Fruit fly (Drosophila melanogaster) whole organism, wandering third instar larva: ENCODE results near the gene CG32055.

Experiments used
- CG32264 ChIP-seq: fragments of 200-800 bp; sonication (Bioruptor generic); optimal IDR thresholded peaks from 2 replicates; lab custom pipeline; 2016; ENCODE audit warnings: missing biosample characterization, missing genetic modification characterization
- CG9705 ChIP-seq: fragments of 200-800 bp; sonication (Bioruptor generic); optimal IDR thresholded peaks from 2 replicates; lab custom pipeline; 2018; ENCODE audit warnings: missing biosample characterization, mild to moderate bottlenecking, missing genetic modification characterization
- CrebA ChIP-seq: fragments of 200-800 bp; sonication (Bioruptor generic); optimal IDR thresholded peaks from 2 replicates; lab custom pipeline; 2016; ENCODE audit warnings: missing biosample characterization, mild to moderate bottlenecking, missing genetic modification characterization, borderline replicate concordance
- Dfd ChIP-seq: fragments of >200 bp; optimal IDR thresholded peaks from 2 replicates; lab custom pipeline; 2017; ENCODE audit warnings: missing biosample characterization, missing genetic modification characterization
- Dif ChIP-seq: fragments of 200-275, 200-300 bp; sonication (Bioruptor generic); optimal IDR thresholded peaks from 2 replicates; lab custom pipeline; 2018; ENCODE audit warnings: missing biosample characterization, missing genetic modification characterization; ENCODE audit not compliant: partially characterized antibody
- HLH106 ChIP-seq: fragments of 200-800 bp; optimal IDR thresholded peaks from 3 replicates; lab custom pipeline; 2019; ENCODE audit warnings: missing biosample characterization, mild to moderate bottlenecking, missing genetic modification characterization, moderate library complexity
- Hnf4 ChIP-seq: fragments of 200-800 bp; sonication (Bioruptor generic); optimal IDR thresholded peaks from 2 replicates; lab custom pipeline; 2016; ENCODE audit warnings: missing biosample characterization, mild to moderate bottlenecking, missing genetic modification characterization
- Hr78 ChIP-seq: fragments of >200 bp; optimal IDR thresholded peaks from 2 replicates; lab custom pipeline; 2017; ENCODE audit warnings: missing biosample characterization, missing genetic modification characterization
- Hr83 ChIP-seq: fragments of 200-300 bp; sonication (Bioruptor generic); optimal IDR thresholded peaks from 2 replicates; lab custom pipeline; 2016; ENCODE audit warnings: missing biosample characterization, mild to moderate bottlenecking, missing genetic modification characterization, moderate library complexity; ENCODE audit not compliant: poor library complexity, severe bottlenecking
- Jra ChIP-seq: sonication (Bioruptor generic); optimal IDR thresholded peaks from 2 replicates; lab custom pipeline; 2016; ENCODE audit warnings: missing biosample characterization, missing genetic modification characterization
- Mio ChIP-seq: sonication (Bioruptor generic); optimal IDR thresholded peaks from 2 replicates; lab custom pipeline; 2016; ENCODE audit warnings: missing biosample characterization, missing genetic modification characterization
- Myc ChIP-seq: fragments of >200 bp; optimal IDR thresholded peaks from 2 replicates; lab custom pipeline; 2017
- N ChIP-seq: fragments of >200 bp; optimal IDR thresholded peaks from 2 replicates; lab custom pipeline; 2018; ENCODE audit warnings: missing biosample characterization, missing external identifiers, missing genetic modification characterization
- OdsH ChIP-seq: fragments of 200-800 bp; sonication (Bioruptor generic); optimal IDR thresholded peaks from 2 replicates; lab custom pipeline; 2016; ENCODE audit warnings: missing biosample characterization, mild to moderate bottlenecking, missing genetic modification characterization
- Rel ChIP-seq, 2 experiments: fragments of 200-800 bp; sonication (Bioruptor generic) in 1 of 2; optimal IDR thresholded peaks; 2 replicates in 1 of 2; 3 replicates in 1 of 2; lab custom pipeline; 2016 to 2019; ENCODE audit warnings: mild to moderate bottlenecking in 2 of 2, missing biosample characterization in 2 of 2, missing genetic modification characterization in 2 of 2, moderate library complexity in 1 of 2
- Sp1 ChIP-seq: fragments of 200-800 bp; sonication (Bioruptor generic); optimal IDR thresholded peaks from 3 replicates; lab custom pipeline; 2019; ENCODE audit warnings: missing biosample characterization, mild to moderate bottlenecking, missing genetic modification characterization, moderate library complexity
- br ChIP-seq: fragments of 200-800 bp; sonication (Bioruptor generic); optimal IDR thresholded peaks from 2 replicates; lab custom pipeline; 2016; ENCODE audit warnings: missing biosample characterization, missing genetic modification characterization
- brk ChIP-seq: fragments of 200-800 bp; sonication (Bioruptor generic); optimal IDR thresholded peaks from 2 replicates; lab custom pipeline; 2016; ENCODE audit warnings: missing biosample characterization, mild to moderate bottlenecking, missing genetic modification characterization
- dmrt93B ChIP-seq: fragments of 200-800 bp; sonication (Bioruptor generic); optimal IDR thresholded peaks from 2 replicates; lab custom pipeline; 2018; ENCODE audit warnings: missing biosample characterization, mild to moderate bottlenecking, missing genetic modification characterization
- dsf ChIP-seq: sonication (Bioruptor generic); optimal IDR thresholded peaks from 2 replicates; lab custom pipeline; 2016; ENCODE audit warnings: missing biosample characterization, missing genetic modification characterization, borderline replicate concordance
- ey ChIP-seq: fragments of 200-800 bp; sonication (Bioruptor generic); optimal IDR thresholded peaks from 2 replicates; lab custom pipeline; 2016; ENCODE audit warnings: missing biosample characterization, missing genetic modification characterization
- foxo ChIP-seq, 2 experiments: fragments of 200-800 bp; sonication (Bioruptor generic); optimal IDR thresholded peaks; 2 replicates in 1 of 2; 3 replicates in 1 of 2; lab custom pipeline; 2016 to 2017; ENCODE audit warnings: missing biosample characterization in 2 of 2, missing genetic modification characterization in 2 of 2
- fru ChIP-seq: fragments of 200-800 bp; sonication (Bioruptor generic); optimal IDR thresholded peaks from 3 replicates; lab custom pipeline; 2016; ENCODE audit warnings: missing biosample characterization, mild to moderate bottlenecking, missing genetic modification characterization
- h ChIP-seq: fragments of 200-800 bp; sonication (Bioruptor generic); optimal IDR thresholded peaks from 3 replicates; lab custom pipeline; 2016; ENCODE audit warnings: missing biosample characterization, mild to moderate bottlenecking, missing genetic modification characterization
- jim ChIP-seq: fragments of 175-275, 200-325 bp; sonication (Bioruptor generic); optimal IDR thresholded peaks from 2 replicates; lab custom pipeline; 2016; ENCODE audit warnings: missing biosample characterization, mild to moderate bottlenecking, missing genetic modification characterization
- lola ChIP-seq: fragments of >200 bp; optimal IDR thresholded peaks from 2 replicates; lab custom pipeline; 2017; ENCODE audit warnings: missing biosample characterization, missing genetic modification characterization
- psq ChIP-seq: fragments of 200-800 bp; sonication (Bioruptor generic); optimal IDR thresholded peaks from 3 replicates; lab custom pipeline; 2017; ENCODE audit warnings: missing biosample characterization, mild to moderate bottlenecking, missing genetic modification characterization, moderate library complexity
- rgr ChIP-seq: fragments of 200-800 bp; sonication (Bioruptor generic); optimal IDR thresholded peaks from 3 replicates; lab custom pipeline; 2016; ENCODE audit warnings: missing biosample characterization, mild to moderate bottlenecking, missing genetic modification characterization
- sv ChIP-seq: fragments of 200-800 bp; sonication (Bioruptor generic); optimal IDR thresholded peaks from 3 replicates; lab custom pipeline; 2016; ENCODE audit warnings: missing biosample characterization, missing genetic modification characterization
- tai ChIP-seq: sonication (Bioruptor generic); optimal IDR thresholded peaks from 2 replicates; lab custom pipeline; 2016; ENCODE audit warnings: missing biosample characterization, missing genetic modification characterization
- woc ChIP-seq: sonication (Bioruptor generic); optimal IDR thresholded peaks from 2 replicates; lab custom pipeline; 2016; ENCODE audit warnings: missing biosample characterization, mild to moderate bottlenecking, missing genetic modification characterization

The CG32055 gene

dm6 chr3L:10220064-10220463, at the start of gene CG32055:
Gene CG32055, minus strand, starts transcription at chr3L:10220164.
- TF ChIP-seq Hr83 (GFP tag; lab: Kevin White, UChicago) (no peak), lola (GFP tag; lab: Kevin White, UChicago) (no peak)

dm6 chr3L:10267605-10268004, 47.6 kb upstream of the CG32055 start:
- TF ChIP-seq foxo (GFP tag; optimal IDR thresholded peaks at IDR 0.05; lab: Kevin White, UChicago) (peak in 1 of 2 experiments; percentile 60), Dif (GFP tag; lab: Kevin White, UChicago) (no peak), h (peak; percentile 74), brk (no peak), ey (GFP tag; lab: Kevin White, UChicago) (peak; percentile 50), br (GFP tag; lab: Kevin White, UChicago) (peak; percentile 23), Sp1 (GFP tag; lab: Kevin White, UChicago) (peak; percentile 59), Myc (lab: Kevin White, UChicago) (no peak), psq (GFP tag; lab: Kevin White, UChicago) (peak; percentile 26), woc (GFP tag; lab: Kevin White, UChicago) (peak; percentile 54), rgr (GFP tag; lab: Kevin White, UChicago) (peak; percentile 37), CG9705 (GFP tag; lab: Kevin White, UChicago) (no peak), N (no peak), Rel (GFP tag; optimal IDR thresholded peaks at IDR 0.05; lab: Kevin White, UChicago) (no peak), Rel (tag; optimal IDR thresholded peaks at IDR 0.05; lab: Kevin White, UChicago) (no peak), OdsH (GFP tag; lab: Kevin White, UChicago) (peak; percentile 56), fru (GFP tag; lab: Kevin White, UChicago) (peak; percentile 37), Dfd (GFP tag; lab: Kevin White, UChicago) (no peak), dsf (GFP tag; lab: Kevin White, UChicago) (no peak), Hr83 (GFP tag; lab: Kevin White, UChicago) (no peak), CrebA (GFP tag; lab: Kevin White, UChicago) (no peak), HLH106 (tag; lab: Kevin White, UChicago) (peak; percentile 57), Hnf4 (GFP tag; lab: Kevin White, UChicago) (peak; percentile 17), jim (GFP tag; lab: Kevin White, UChicago) (no peak), CG32264 (GFP tag; lab: Kevin White, UChicago) (no peak), dmrt93B (GFP tag; lab: Kevin White, UChicago) (peak; percentile 3)

- TF ChIP-seq dsf (GFP tag; lab: Kevin White, UChicago) (no peak), fru (GFP tag; lab: Kevin White, UChicago) (no peak), Rel (GFP tag; optimal IDR thresholded peaks at IDR 0.05; lab: Kevin White, UChicago) (no peak), Rel (tag; optimal IDR thresholded peaks at IDR 0.05; lab: Kevin White, UChicago) (no peak), Myc (lab: Kevin White, UChicago) (no peak), lola (GFP tag; lab: Kevin White, UChicago) (no peak), Mio (GFP tag; lab: Kevin White, UChicago) (no peak), CG9705 (GFP tag; lab: Kevin White, UChicago) (no peak), Jra (GFP tag; lab: Kevin White, UChicago) (no peak), jim (GFP tag; lab: Kevin White, UChicago) (no peak), Dfd (GFP tag; lab: Kevin White, UChicago) (no peak), sv (no peak), tai (no peak), Hr83 (GFP tag; lab: Kevin White, UChicago) (no peak), Sp1 (GFP tag; lab: Kevin White, UChicago) (no peak), Hr78 (GFP tag; lab: Kevin White, UChicago) (no peak), N (no peak), OdsH (GFP tag; lab: Kevin White, UChicago) (no peak), foxo (GFP tag; optimal IDR thresholded peaks at IDR 0.05; lab: Kevin White, UChicago) (no peak), h (no peak)
Measured at dm6 chr3L:10267011-10267410, 47.0 kb upstream of the CG32055 start, which contains the start of gene can. Gene can, minus strand, starts transcription at chr3L:10267111.

- no peak for TF ChIP-seq CG9705 (GFP tag; lab: Kevin White, UChicago)
- TF ChIP-seq Rel (GFP tag; optimal IDR thresholded peaks at IDR 0.05; lab: Kevin White, UChicago), result no peak
- no peak for TF ChIP-seq Rel (tag; optimal IDR thresholded peaks at IDR 0.05; lab: Kevin White, UChicago)
- TF ChIP-seq rgr (GFP tag; lab: Kevin White, UChicago), result peak; percentile 13
- TF ChIP-seq sv, result no peak
- TF ChIP-seq foxo (GFP tag; optimal IDR thresholded peaks at IDR 0.05; lab: Kevin White, UChicago), result peak in 1 of 2 experiments; percentile 46
- no peak for TF ChIP-seq ey (GFP tag; lab: Kevin White, UChicago)
- peak; percentile 26 for TF ChIP-seq HLH106 (tag; lab: Kevin White, UChicago)
- no peak for TF ChIP-seq h
- peak; percentile 4 for TF ChIP-seq fru (GFP tag; lab: Kevin White, UChicago)
- TF ChIP-seq Jra (GFP tag; lab: Kevin White, UChicago), result no peak
- TF ChIP-seq jim (GFP tag; lab: Kevin White, UChicago), result no peak
- TF ChIP-seq OdsH (GFP tag; lab: Kevin White, UChicago), result peak; percentile 34
- TF ChIP-seq brk, result no peak
- no peak for TF ChIP-seq dsf (GFP tag; lab: Kevin White, UChicago)
- peak; percentile 30 for TF ChIP-seq Sp1 (GFP tag; lab: Kevin White, UChicago)
- TF ChIP-seq psq (GFP tag; lab: Kevin White, UChicago), result no peak
- TF ChIP-seq, all 38 proteins: peak for 6
Measured at dm6 chr3L:10262827-10263226, 42.9 kb upstream of the CG32055 start.
